Worm (Caenorhabditis elegans) whole organism, mixed stage, embryonic: ENCODE results near the gene srh-216.

Experiments used
- blmp-1 ChIP-seq: fragments of 150-350 bp; optimal IDR thresholded peaks from 2 replicates; lab custom pipeline; 2014; ENCODE audit warnings: missing biosample characterization, missing genetic modification characterization
- ceh-39 ChIP-seq: fragments of 150-350 bp; optimal IDR thresholded peaks from 2 replicates; lab custom pipeline; 2014; ENCODE audit warnings: missing biosample characterization, missing genetic modification characterization
- ceh-43 ChIP-seq: fragments of 200-800 bp; sonication (Bioruptor generic); optimal IDR thresholded peaks from 2 replicates; lab custom pipeline; 2018; ENCODE audit warnings: mild to moderate bottlenecking, missing genetic modification characterization, moderate library complexity, missing compliant biosample characterization
- ceh-83 ChIP-seq: fragments of 200-800 bp; sonication (Bioruptor generic); optimal IDR thresholded peaks from 2 replicates; lab custom pipeline; 2018; ENCODE audit warnings: mild to moderate bottlenecking, missing genetic modification characterization, missing compliant biosample characterization
- ces-1 ChIP-seq: fragments of 150-350 bp; optimal IDR thresholded peaks from 2 replicates; lab custom pipeline; 2014; ENCODE audit warnings: missing biosample characterization, missing genetic modification reagents, missing genetic modification characterization
- cnd-1 ChIP-seq: fragments of 200-800 bp; sonication (Bioruptor generic); optimal IDR thresholded peaks from 2 replicates; lab custom pipeline; 2018; ENCODE audit warnings: mild to moderate bottlenecking, missing genetic modification characterization, missing compliant biosample characterization
- elt-1 ChIP-seq: sonication (generic microtip); optimal IDR thresholded peaks from 2 replicates; lab custom pipeline; 2017; ENCODE audit warnings: missing genetic modification characterization, mild to moderate bottlenecking, missing compliant biosample characterization, antibody characterized with exemption, moderate library complexity, borderline replicate concordance; ENCODE audit not compliant: insufficient read depth
- elt-3 ChIP-seq: fragments of 150-350 bp; optimal IDR thresholded peaks from 2 replicates; lab custom pipeline; 2014; ENCODE audit warnings: missing biosample characterization, missing genetic modification characterization
- flh-1 ChIP-seq: fragments of 200-800 bp; sonication (Bioruptor generic); optimal IDR thresholded peaks from 2 replicates; lab custom pipeline; 2018; ENCODE audit warnings: mild to moderate bottlenecking, missing genetic modification characterization, moderate library complexity, missing compliant biosample characterization
- hlh-1 ChIP-seq: fragments of 150-350 bp; optimal IDR thresholded peaks from 2 replicates; lab custom pipeline; 2014; ENCODE audit warnings: missing biosample characterization, missing genetic modification reagents, missing genetic modification characterization
- lin-13 ChIP-seq: fragments of 150-350 bp; optimal IDR thresholded peaks from 2 replicates; lab custom pipeline; 2014; ENCODE audit warnings: missing biosample characterization, missing genetic modification characterization
- lin-32 ChIP-seq: fragments of 200-800 bp; sonication (Bioruptor generic); optimal IDR thresholded peaks from 2 replicates; lab custom pipeline; 2018; ENCODE audit warnings: mild to moderate bottlenecking, missing genetic modification characterization, missing compliant biosample characterization
- lsy-2 ChIP-seq: fragments of 150-350 bp; optimal IDR thresholded peaks from 2 replicates; lab custom pipeline; 2014; ENCODE audit warnings: missing biosample characterization, missing genetic modification characterization
- mab-5 ChIP-seq: fragments of 150-350 bp; optimal IDR thresholded peaks from 2 replicates; lab custom pipeline; 2014; ENCODE audit warnings: missing biosample characterization, missing genetic modification characterization
- mep-1 ChIP-seq: fragments of 150-350 bp; optimal IDR thresholded peaks from 2 replicates; lab custom pipeline; 2017; ENCODE audit warnings: missing biosample characterization, missing genetic modification reagents, missing genetic modification characterization, inconsistent platforms
- mls-2 ChIP-seq: sonication (generic microtip); optimal IDR thresholded peaks from 2 replicates; lab custom pipeline; 2016; ENCODE audit warnings: mild to moderate bottlenecking, missing genetic modification characterization, moderate library complexity, missing compliant biosample characterization
- nhr-12 ChIP-seq: fragments of 150-350 bp; optimal IDR thresholded peaks from 2 replicates; lab custom pipeline; 2014; ENCODE audit warnings: missing biosample characterization, missing genetic modification characterization
- nhr-2 ChIP-seq: fragments of 150-350 bp; optimal IDR thresholded peaks from 2 replicates; lab custom pipeline; 2014; ENCODE audit warnings: missing biosample characterization, missing genetic modification characterization
- nhr-237 ChIP-seq: fragments of 150-350 bp; optimal IDR thresholded peaks from 2 replicates; lab custom pipeline; 2014; ENCODE audit warnings: missing biosample characterization, missing genetic modification characterization
- pha-4 ChIP-seq: fragments of 150-350 bp; optimal IDR thresholded peaks from 2 replicates; lab custom pipeline; 2018; ENCODE audit warnings: missing biosample characterization, missing genetic modification reagents, missing genetic modification characterization
- sem-2 ChIP-seq: fragments of 200-800 bp; sonication (Bioruptor generic); optimal IDR thresholded peaks from 2 replicates; lab custom pipeline; 2018; ENCODE audit warnings: mild to moderate bottlenecking, missing genetic modification characterization, missing compliant biosample characterization
- snpc-4 ChIP-seq: fragments of 150-350 bp; optimal IDR thresholded peaks from 2 replicates; lab custom pipeline; 2014; ENCODE audit warnings: missing biosample characterization, missing genetic modification characterization
- tbx-8 ChIP-seq: fragments of 200-800 bp; sonication (Bioruptor generic); optimal IDR thresholded peaks from 2 replicates; lab custom pipeline; 2018; ENCODE audit warnings: mild to moderate bottlenecking, missing genetic modification characterization, moderate library complexity, missing compliant biosample characterization
- unc-120 ChIP-seq: sonication (generic microtip); optimal IDR thresholded peaks from 2 replicates; lab custom pipeline; 2017; ENCODE audit warnings: missing genetic modification characterization, missing compliant biosample characterization; ENCODE audit not compliant: poor library complexity, severe bottlenecking
- unc-39 ChIP-seq: fragments of 150-350 bp; optimal IDR thresholded peaks from 2 replicates; lab custom pipeline; 2014; ENCODE audit warnings: missing biosample characterization, missing genetic modification characterization
- ztf-11 ChIP-seq: fragments of 150-350 bp; optimal IDR thresholded peaks from 2 replicates; lab custom pipeline; 2014; ENCODE audit warnings: missing biosample characterization, missing genetic modification characterization

srh-216 gene

ce11 chrV:16840961-16841360 lies 13.6 kb upstream of the srh-216 start, which contains the start of gene clec-40:
clec-40 (minus strand) TSS chrV:16841061.
- TF ChIP-seq mls-2 (tag; lab: Kevin White, UChicago), result no peak
- TF ChIP-seq blmp-1 (tag; lab: Kevin White, UChicago), result no peak
- no peak for TF ChIP-seq tbx-8 (GFP tag; lab: Kevin White, UChicago)
- TF ChIP-seq unc-120 (tag; lab: Kevin White, UChicago), result no peak
- no peak for TF ChIP-seq elt-1 (tag; lab: Kevin White, UChicago)
- no peak for TF ChIP-seq snpc-4
- TF ChIP-seq, all 35 proteins: peak for 0

DNA sequence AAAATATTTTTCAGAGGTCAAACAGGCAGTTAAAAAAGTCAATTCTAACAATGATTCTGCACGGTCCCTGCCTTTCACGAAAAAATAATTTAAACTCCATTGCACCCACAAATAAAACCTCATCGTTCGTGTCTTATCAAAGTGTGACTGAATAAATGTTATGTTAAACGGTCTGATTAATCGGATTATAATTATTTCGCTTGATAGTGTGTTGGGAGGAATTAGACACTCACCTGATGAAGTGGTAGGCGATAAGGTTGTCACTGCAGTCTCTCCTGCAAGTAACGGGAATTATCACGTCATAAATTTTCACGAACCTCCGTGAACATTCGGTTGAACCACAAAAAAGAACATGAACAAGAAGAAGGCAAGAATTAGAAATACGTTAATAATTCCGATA lies 12.9 kb upstream of the srh-216 start:
- TF ChIP-seq nhr-237 (no peak), elt-1 (tag; lab: Kevin White, UChicago) (no peak), elt-3 (no peak), nhr-12 (tag; lab: Kevin White, UChicago) (no peak), blmp-1 (tag; lab: Kevin White, UChicago) (no peak), pha-4 (tag; lab: Kevin White, UChicago) (no peak)

DNA sequence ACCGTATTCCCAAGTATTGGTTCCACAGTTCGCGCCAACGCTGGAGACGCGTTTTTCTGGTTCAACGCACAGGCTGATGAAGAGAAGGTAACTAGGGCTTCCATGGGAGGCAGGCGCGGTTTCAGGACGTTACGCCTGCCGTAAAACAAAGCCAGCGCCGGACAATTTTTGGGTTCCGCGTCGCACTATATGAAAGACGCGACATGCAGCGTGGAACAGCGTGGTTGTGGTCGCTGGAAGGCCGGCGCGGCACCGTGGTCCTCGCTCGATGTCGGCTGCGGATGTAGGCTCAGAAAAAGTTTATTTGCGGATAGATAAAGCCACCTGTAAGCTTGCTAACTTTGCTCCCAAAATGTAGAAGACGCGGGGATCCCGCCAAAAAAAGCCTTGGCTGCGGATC lies 11.1 kb upstream of the srh-216 start:
- TF ChIP-seq mab-5 (tag; lab: Kevin White, UChicago), result no peak
- no peak for TF ChIP-seq nhr-12 (tag; lab: Kevin White, UChicago)
- no peak for TF ChIP-seq ceh-43 (GFP tag; lab: Kevin White, UChicago)
- TF ChIP-seq lin-13 (tag; lab: Kevin White, UChicago), result no peak
- TF ChIP-seq nhr-237, result no peak
- no peak for TF ChIP-seq pha-4 (tag; lab: Kevin White, UChicago)
- no peak for TF ChIP-seq mls-2 (tag; lab: Kevin White, UChicago)
- no peak for TF ChIP-seq snpc-4
- no peak for TF ChIP-seq ceh-39
- no peak for TF ChIP-seq mep-1 (tag; lab: Kevin White, UChicago)
- no peak for TF ChIP-seq hlh-1 (tag; lab: Kevin White, UChicago)
- TF ChIP-seq nhr-2 (tag; lab: Kevin White, UChicago), result no peak
- TF ChIP-seq ceh-83 (GFP tag; lab: Kevin White, UChicago), result no peak
- TF ChIP-seq, all 35 proteins: peak for 0

DNA sequence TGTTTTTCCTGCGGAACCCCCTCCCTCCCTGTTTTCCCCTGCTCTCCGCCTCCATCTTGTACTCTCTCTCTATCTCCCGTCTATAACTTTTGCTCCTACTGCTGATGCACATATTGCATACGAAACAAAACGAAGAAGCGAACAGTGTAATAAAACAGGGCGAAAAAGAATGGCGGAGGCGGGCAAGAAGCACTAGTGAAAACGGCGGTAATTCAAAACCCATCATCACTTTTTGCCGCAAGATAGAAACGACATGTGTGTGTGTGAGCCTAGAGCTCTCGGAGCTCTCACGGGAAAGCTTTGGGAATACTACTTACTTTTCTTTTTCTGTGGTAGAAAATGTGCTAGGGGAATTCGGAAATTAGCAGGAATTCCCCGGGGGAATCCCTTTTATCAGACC lies 8.7 kb upstream of the srh-216 start:
- TF ChIP-seq mep-1 (tag; lab: Kevin White, UChicago) (no peak), ces-1 (no peak), lsy-2 (tag; lab: Kevin White, UChicago) (no peak), ceh-43 (GFP tag; lab: Kevin White, UChicago) (no peak), nhr-12 (tag; lab: Kevin White, UChicago) (no peak), ztf-11 (tag; lab: Kevin White, UChicago) (no peak), snpc-4 (no peak), lin-32 (no peak)
- TF ChIP-seq, all 35 proteins: peak for 0

ce11 chrV:16834989-16835388 lies 7.6 kb upstream of the srh-216 start, which contains the start of gene tni-3:
tni-3 (minus strand) TSS chrV:16835128.
- no peak for TF ChIP-seq cnd-1 (tag; lab: Kevin White, UChicago)
- TF ChIP-seq lin-13 (tag; lab: Kevin White, UChicago), result no peak
- no peak for TF ChIP-seq mab-5 (tag; lab: Kevin White, UChicago)
- no peak for TF ChIP-seq ces-1
- no peak for TF ChIP-seq nhr-237
- no peak for TF ChIP-seq elt-1 (tag; lab: Kevin White, UChicago)
- TF ChIP-seq ceh-43 (GFP tag; lab: Kevin White, UChicago), result no peak
- no peak for TF ChIP-seq ceh-39
- TF ChIP-seq ceh-83 (GFP tag; lab: Kevin White, UChicago), result no peak
- no peak for TF ChIP-seq unc-39 (tag; lab: Kevin White, UChicago)
- no peak for TF ChIP-seq mep-1 (tag; lab: Kevin White, UChicago)
- no peak for TF ChIP-seq mls-2 (tag; lab: Kevin White, UChicago)
- no peak for TF ChIP-seq ztf-11 (tag; lab: Kevin White, UChicago)
- TF ChIP-seq hlh-1 (tag; lab: Kevin White, UChicago), result no peak
- no peak for TF ChIP-seq elt-3
- TF ChIP-seq blmp-1 (tag; lab: Kevin White, UChicago), result no peak
- TF ChIP-seq, all 35 proteins: peak for 0

ce11 chrV:16833672-16834071 lies 6.3 kb upstream of the srh-216 start:
- TF ChIP-seq flh-1 (GFP tag; lab: Kevin White, UChicago) (no peak), sem-2 (no peak), lin-13 (tag; lab: Kevin White, UChicago) (no peak), hlh-1 (tag; lab: Kevin White, UChicago) (no peak)
